Worm (Caenorhabditis elegans) whole organism, L3 larva: ENCODE data around the gene sri-31.

ENCODE experiments used
- fos-1 ChIP-seq: fragments of 150-350 bp; optimal IDR thresholded peaks from 2 replicates; lab custom pipeline; 2014; ENCODE audit warnings: missing biosample characterization, missing genetic modification characterization
- nhr-28 ChIP-seq: fragments of 150-350 bp; optimal IDR thresholded peaks from 2 replicates; lab custom pipeline; 2014; ENCODE audit warnings: missing biosample characterization, missing genetic modification characterization
- nhr-77 ChIP-seq: fragments of 150-350 bp; optimal IDR thresholded peaks from 2 replicates; lab custom pipeline; 2014; ENCODE audit warnings: missing biosample characterization, missing genetic modification characterization
- skn-1 ChIP-seq: fragments of 150-350 bp; optimal IDR thresholded peaks from 2 replicates; lab custom pipeline; 2014; ENCODE audit warnings: missing biosample characterization, missing genetic modification characterization
- unc-39 ChIP-seq: sonication (generic microtip); optimal IDR thresholded peaks from 4 replicates; lab custom pipeline; 2017; ENCODE audit warnings: missing biosample characterization, missing genetic modification characterization

- TF ChIP-seq nhr-28 (tag; lab: Kevin White, UChicago) (no peak), skn-1 (no peak), fos-1 (no peak), unc-39 (tag; lab: Kevin White, UChicago) (no peak), nhr-77 (no peak)
Measured at ce11 chrII:3048378-3048777, 2.4 kb upstream of the sri-31 start, which contains the start of gene sri-28.
